Worm (Caenorhabditis elegans): Measurements from ENCODE around the gene zchc-1A.
A peak's percentile ranks its signal among the peaks of the same experiment; 100 is the strongest.

Gene zchc-1A

DNA sequence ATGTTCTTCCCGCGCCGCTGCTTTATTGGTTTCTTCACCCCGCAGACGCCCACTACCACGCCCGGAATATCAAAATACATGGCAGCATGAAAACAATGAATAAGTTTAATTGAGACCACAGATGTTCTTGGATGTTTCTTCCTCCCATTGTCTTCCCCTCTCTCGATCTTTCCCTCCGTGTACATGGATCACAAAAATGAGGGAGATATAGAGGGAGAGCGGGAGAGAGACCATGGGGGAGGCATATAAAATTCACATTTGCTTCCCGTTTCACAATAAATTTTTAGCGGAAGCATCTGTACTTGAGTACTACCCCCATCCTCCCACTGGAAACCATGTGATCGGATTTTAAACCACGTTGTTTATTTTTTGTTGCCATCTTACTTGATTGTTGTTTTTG, 19.2 kb downstream of the zchc-1A start:
- TF ChIP-seq ceh-18 (tag; optimal IDR thresholded peaks at IDR 0.05) (peak; percentile 23), gmeb-2 (tag; optimal IDR thresholded peaks at IDR 0.05) (no peak), madf-2 (tag; optimal IDR thresholded peaks at IDR 0.05) (no peak), unc-55 (GFP tag; optimal IDR thresholded peaks at IDR 0.05) (no peak), ceh-48 (tag; optimal IDR thresholded peaks at IDR 0.05) (no peak), hlh-8 (tag; optimal IDR thresholded peaks at IDR 0.05) (peak; percentile 17), npax-4 (tag; optimal IDR thresholded peaks at IDR 0.05) (no peak)

DNA sequence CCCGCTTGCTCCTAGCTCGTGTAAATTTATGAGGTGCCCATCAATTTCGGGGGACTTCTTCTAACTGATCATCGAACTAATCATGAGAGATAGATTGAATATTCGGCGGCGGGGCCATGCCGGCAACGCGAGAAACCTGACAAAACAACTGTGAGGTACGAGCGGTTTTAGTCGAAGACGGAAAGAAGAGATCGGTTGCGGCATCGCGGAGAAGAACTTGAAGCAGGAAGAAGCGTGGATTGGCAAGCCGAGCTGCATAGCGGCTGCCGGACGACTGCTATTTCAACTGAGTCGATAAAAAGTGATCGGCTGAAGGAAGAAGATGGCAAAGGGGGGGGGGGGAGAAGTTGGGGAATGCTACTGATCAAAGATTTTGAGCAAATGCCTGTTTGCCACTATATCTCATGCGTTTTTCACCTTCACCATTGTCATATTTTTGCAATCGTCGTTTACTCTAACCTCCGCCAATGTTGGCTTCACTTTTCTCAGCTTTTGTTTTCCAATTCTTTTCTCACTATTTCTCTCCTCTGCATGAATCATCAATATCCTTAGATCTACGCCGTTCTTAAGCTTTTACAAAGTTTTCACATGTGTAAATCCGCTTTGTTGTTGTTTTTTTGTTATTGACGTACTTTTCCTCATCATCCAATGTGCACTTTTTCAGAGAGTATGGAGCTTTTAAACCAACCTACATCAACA, 21.4 kb downstream of the zchc-1A start, which contains the start of gene pqn-62:
Gene pqn-62, plus strand, starts transcription at position 649 of the 699 bp plus-strand sequence.
- TF ChIP-seq ceh-14 (tag; optimal IDR thresholded peaks at IDR 0.05), result no peak
- no peak for TF ChIP-seq K02D7.2 (tag; optimal IDR thresholded peaks at IDR 0.05)
- TF ChIP-seq sox-4 (tag; optimal IDR thresholded peaks at IDR 0.05), result no peak
- no peak for TF ChIP-seq ceh-22 (tag; optimal IDR thresholded peaks at IDR 0.05)
- TF ChIP-seq rnt-1 (tag; optimal IDR thresholded peaks at IDR 0.05), result peak; percentile 60
- TF ChIP-seq F13H6.1 (tag; optimal IDR thresholded peaks at IDR 0.05), result no peak
- no peak for TF ChIP-seq elt-4 (tag; optimal IDR thresholded peaks at IDR 0.05)
- no peak for TF ChIP-seq tbx-7 (tag; optimal IDR thresholded peaks at IDR 0.05)
- peak; percentile 70 for TF ChIP-seq ceh-18 (tag; optimal IDR thresholded peaks at IDR 0.05)
- peak; percentile 22 for TF ChIP-seq nfya-1 (tag; optimal IDR thresholded peaks at IDR 0.05)
- TF ChIP-seq ztf-16 (tag; optimal IDR thresholded peaks at IDR 0.05), result no peak
- peak; percentile 17 for TF ChIP-seq ceh-34 (tag; optimal IDR thresholded peaks at IDR 0.05)
- no peak for TF ChIP-seq hlh-8 (tag; optimal IDR thresholded peaks at IDR 0.05)
- peak; percentile 51 for TF ChIP-seq unc-55 (GFP tag; optimal IDR thresholded peaks at IDR 0.05)
- TF ChIP-seq dve-1 (tag; optimal IDR thresholded peaks at IDR 0.05), result no peak
- TF ChIP-seq eyg-1 (tag; optimal IDR thresholded peaks at IDR 0.05), result no peak
- TF ChIP-seq ceh-30 (tag; optimal IDR thresholded peaks at IDR 0.05), result no peak

DNA sequence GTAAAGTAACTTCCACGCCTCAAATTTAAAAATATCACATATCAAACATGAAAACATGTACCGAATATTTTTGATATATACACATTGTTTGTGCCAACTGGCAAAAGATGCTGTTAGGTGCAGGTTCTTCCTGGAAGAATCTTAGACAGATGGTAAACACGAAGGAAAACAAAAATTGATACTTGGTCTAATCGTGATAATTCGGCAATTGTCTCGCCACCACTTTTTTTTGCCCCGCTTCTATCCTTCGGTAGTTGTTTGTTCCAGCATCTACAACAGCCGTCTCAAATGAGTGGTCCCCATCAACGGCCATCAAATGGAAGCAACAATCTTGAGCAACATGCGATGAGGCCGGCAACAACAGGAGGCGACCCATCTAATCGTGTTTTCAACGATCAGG, 23.3 kb downstream of the zchc-1A start:
- no peak for TF ChIP-seq ttx-3 (tag; optimal IDR thresholded peaks at IDR 0.05)
- no peak for TF ChIP-seq odd-2 (tag; optimal IDR thresholded peaks at IDR 0.05)
- no peak for TF ChIP-seq madf-2 (tag; optimal IDR thresholded peaks at IDR 0.05)
- no peak for TF ChIP-seq pros-1 (tag; optimal IDR thresholded peaks at IDR 0.05)
- no peak for TF ChIP-seq dmd-4 (tag; optimal IDR thresholded peaks at IDR 0.05; ENCODE audit: borderline replicate concordance)
- TF ChIP-seq unc-3 (GFP tag; conservative IDR thresholded peaks at IDR 0.05), result no peak
- no peak for TF ChIP-seq unc-3 (tag; optimal IDR thresholded peaks at IDR 0.05)
- TF ChIP-seq ama-1 (optimal IDR thresholded peaks at IDR 0.05), result no peak
- TF ChIP-seq fkh-6 (tag; optimal IDR thresholded peaks at IDR 0.05), result no peak
- TF ChIP-seq ceh-9 (tag; optimal IDR thresholded peaks at IDR 0.05), result no peak
- no peak for TF ChIP-seq sdc-2 (tag; optimal IDR thresholded peaks at IDR 0.05)
- TF ChIP-seq sox-4 (tag; optimal IDR thresholded peaks at IDR 0.05), result no peak
- TF ChIP-seq sox-2 (GFP tag; IDR thresholded peaks at IDR 0.05), result no peak
- TF ChIP-seq ceh-22 (tag; optimal IDR thresholded peaks at IDR 0.05), result no peak
- TF ChIP-seq lim-6 (tag; optimal IDR thresholded peaks at IDR 0.05), result no peak
- no peak for TF ChIP-seq ceh-34 (tag; optimal IDR thresholded peaks at IDR 0.05)
- TF ChIP-seq elt-2 (tag; optimal IDR thresholded peaks at IDR 0.05), result no peak
- TF ChIP-seq fkh-10 (GFP tag; optimal IDR thresholded peaks at IDR 0.05), result no peak
- no peak for TF ChIP-seq Y22D7AL.16 (tag; optimal IDR thresholded peaks at IDR 0.05)

DNA sequence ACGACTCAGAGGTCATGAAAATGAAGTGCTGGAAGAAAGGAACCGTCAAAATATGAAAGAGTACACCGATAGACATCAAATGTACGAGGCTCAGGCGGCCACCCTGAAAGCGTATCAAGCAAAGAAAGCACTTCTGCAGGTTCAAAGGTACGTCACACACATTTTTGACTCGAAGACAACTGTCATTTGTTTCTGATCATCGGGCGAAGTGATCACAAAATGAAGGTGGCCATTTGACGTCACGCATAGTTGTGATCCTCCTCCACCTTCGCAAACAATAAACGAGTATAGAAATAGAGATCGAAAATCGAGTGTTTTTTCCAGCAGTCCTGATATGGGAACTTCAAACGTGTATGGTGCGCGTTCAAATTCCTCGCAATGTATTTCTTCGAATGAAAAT, 25.1 kb downstream of the zchc-1A start:
- TF ChIP-seq ceh-45 (GFP tag; IDR thresholded peaks at IDR 0.05), result no peak
- TF ChIP-seq K09A11.1 (tag; optimal IDR thresholded peaks at IDR 0.05; ENCODE audit: insufficient read depth), result no peak
- no peak for TF ChIP-seq pat-9 (tag; optimal IDR thresholded peaks at IDR 0.05)
- TF ChIP-seq hlh-30 (tag; optimal IDR thresholded peaks at IDR 0.05; ENCODE audit: insufficient read depth), result no peak
- no peak for TF ChIP-seq eyg-1 (tag; optimal IDR thresholded peaks at IDR 0.05)
- no peak for TF ChIP-seq unc-55 (GFP tag; optimal IDR thresholded peaks at IDR 0.05)
- TF ChIP-seq unc-86 (tag; optimal IDR thresholded peaks at IDR 0.05), result no peak

All from whole organism, late embryonic.